Fruit fly (Drosophila melanogaster) whole organism: Measurements from ENCODE around the gene obst-A.
"Not testable (repeated sequence)": the region's sequence is repeated elsewhere in the genome, so short reads cannot be mapped to it uniquely, and the experiment has no call there.

Experiments
- CG8478 ChIP-seq: fragments of >200 bp; optimal IDR thresholded peaks from 2 replicates; lab custom pipeline; 2018; ENCODE audit warnings: inconsistent platforms
- Dll ChIP-seq: fragments of >200 bp; optimal IDR thresholded peaks from 2 replicates; lab custom pipeline; 2017
- EcR ChIP-seq, 2 experiments: fragments of >200 bp; optimal IDR thresholded peaks; 2 replicates each; lab custom pipeline; 2017; ENCODE audit warnings: missing biosample characterization in 2 of 2, missing genetic modification characterization in 2 of 2, missing genetic modification reagents in 2 of 2
- pan ChIP-seq: fragments of >200 bp; optimal IDR thresholded peaks from 2 replicates; lab custom pipeline; 2017
- psq ChIP-seq: fragments of >200 bp; optimal IDR thresholded peaks from 2 replicates; lab custom pipeline; 2017
- usp ChIP-seq: fragments of >200 bp; optimal IDR thresholded peaks from 2 replicates; lab custom pipeline; 2017; ENCODE audit warnings: missing biosample characterization, missing genetic modification characterization, mixed read lengths

The obst-A gene

DNA sequence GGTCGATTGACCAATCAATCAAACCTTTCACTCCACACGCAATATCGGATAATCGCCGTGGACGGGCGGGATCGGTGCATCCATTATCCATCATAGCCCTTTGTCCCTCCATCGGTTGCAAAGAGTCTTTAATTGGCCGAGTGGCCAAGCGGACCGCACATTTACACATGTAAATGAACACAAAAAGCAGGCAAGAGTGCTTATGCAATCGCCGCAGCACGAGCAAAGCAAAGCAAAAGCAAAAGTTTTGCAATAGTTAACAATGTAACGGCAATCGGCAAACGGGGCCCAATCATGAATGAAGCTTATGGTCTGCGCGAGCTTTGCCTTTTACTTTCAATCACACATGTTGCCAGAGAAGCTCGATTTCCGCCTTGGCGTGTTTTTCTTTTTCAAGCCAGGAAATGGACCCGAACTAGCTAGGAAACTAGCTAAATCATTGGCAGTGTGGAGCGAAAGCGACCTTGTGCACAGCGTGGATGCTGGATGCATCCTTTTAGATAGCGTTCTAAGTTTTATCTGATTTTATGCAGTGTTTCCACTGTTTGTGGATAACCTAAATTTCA is 3.7 kb downstream of the obst-A start:
- TF ChIP-seq psq (no peak), CG8478 (no peak), Dll (lab: Kevin White, UChicago) (no peak), EcR (GFP tag; optimal IDR thresholded peaks at IDR 0.05; lab: Kevin White, UChicago) (no peak), usp (GFP tag; lab: Kevin White, UChicago) (no peak), pan (no peak)

DNA sequence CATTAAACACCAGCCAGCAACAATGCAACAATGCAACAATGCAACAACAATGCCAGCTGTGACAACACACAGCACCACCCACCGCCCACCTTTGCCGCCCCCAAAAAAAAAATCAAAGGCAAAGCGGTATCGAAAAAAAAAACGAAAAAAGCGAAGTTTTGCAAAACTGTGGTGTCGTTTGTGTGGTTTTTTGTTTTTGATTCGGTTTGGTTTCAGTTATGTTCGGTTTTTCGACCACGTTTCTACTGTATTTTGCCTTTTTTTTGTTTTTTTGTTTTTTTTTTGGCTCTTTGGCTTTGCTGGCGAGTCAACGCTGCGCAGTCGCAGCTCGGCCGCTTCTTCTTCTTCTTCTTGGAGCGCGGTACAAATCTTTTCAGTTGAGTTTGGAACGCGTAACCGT is 4.6 kb downstream of the obst-A start, which contains the start of gene Peritrophin-A:
Gene Peritrophin-A (plus strand): TSS at position 370 of the 400 bp plus-strand sequence.
- no peak for TF ChIP-seq Dll (lab: Kevin White, UChicago)
- TF ChIP-seq psq, result no peak
- no peak for TF ChIP-seq pan
- TF ChIP-seq usp (GFP tag; lab: Kevin White, UChicago), result no peak
- TF ChIP-seq CG8478, result no peak
- TF ChIP-seq EcR (GFP tag; optimal IDR thresholded peaks at IDR 0.05; lab: Kevin White, UChicago), result no peak

DNA sequence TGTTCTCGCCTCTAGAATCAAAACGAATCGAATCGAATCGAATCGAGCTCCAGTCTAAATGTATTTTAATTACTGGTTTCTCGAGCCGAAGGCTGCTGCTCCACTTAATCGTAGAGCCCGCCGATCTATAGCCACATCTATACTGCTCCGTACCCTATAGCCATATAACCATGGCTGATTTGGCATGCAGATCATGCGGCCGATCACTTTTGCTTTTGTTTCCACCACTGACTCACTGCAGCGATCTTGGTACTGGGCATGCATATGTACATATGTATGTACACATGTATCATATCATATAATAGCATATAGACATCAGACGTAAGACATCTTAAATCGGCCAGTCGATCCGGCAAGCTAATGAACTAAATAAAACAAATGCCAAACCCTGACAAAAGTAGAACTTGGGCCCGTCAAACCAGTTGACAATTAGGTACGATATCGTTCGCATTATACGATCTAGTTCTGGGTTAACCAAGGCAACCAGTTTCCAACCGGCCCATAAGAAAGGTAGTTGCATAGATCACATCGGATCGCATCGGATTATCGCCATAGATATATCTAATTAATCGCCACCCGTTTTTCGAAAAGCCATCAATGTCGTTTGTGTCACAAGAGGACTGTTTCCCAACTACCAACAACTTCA is 5.7 kb downstream of the obst-A start:
- TF ChIP-seq Dll (lab: Kevin White, UChicago) (no peak), usp (GFP tag; lab: Kevin White, UChicago) (no peak)

DNA sequence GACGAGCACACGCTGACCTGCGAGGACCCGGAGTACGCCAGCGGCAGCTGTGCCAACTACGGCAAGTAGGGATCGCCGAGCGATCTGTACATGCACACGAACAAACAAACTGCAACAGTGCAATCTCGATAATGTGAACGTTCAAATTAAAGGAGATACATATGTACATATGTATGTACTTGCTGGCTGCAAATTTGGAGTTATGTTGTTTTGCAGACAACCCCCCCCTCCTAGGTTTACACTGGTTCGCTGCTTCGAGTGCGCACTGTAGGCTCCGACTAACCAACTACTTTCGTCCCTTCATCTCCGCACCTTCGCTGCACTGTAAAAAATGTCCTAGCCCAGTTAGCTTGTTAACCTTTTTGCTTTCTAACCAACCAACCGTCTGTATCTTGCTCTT is 8.1 kb downstream of the obst-A start:
- no peak for TF ChIP-seq EcR (GFP tag; optimal IDR thresholded peaks at IDR 0.05; lab: Kevin White, UChicago)
- TF ChIP-seq Dll (lab: Kevin White, UChicago), result no peak
- TF ChIP-seq psq, result no peak
- TF ChIP-seq usp (GFP tag; lab: Kevin White, UChicago), result no peak
- no peak for TF ChIP-seq CG8478

dm6 chrX:20251069-20251468 is 11.4 kb downstream of the obst-A start, which contains the start of the genes CG17068 and Rab10:
CG17068 (minus strand) TSS chrX:20251093.
Rab10 (plus strand) TSS chrX:20251338.
- TF ChIP-seq psq (no peak), Dll (lab: Kevin White, UChicago) (no peak), pan (no peak), CG8478 (no peak), EcR (GFP tag; optimal IDR thresholded peaks at IDR 0.05; lab: Kevin White, UChicago) (no peak), usp (GFP tag; lab: Kevin White, UChicago) (no peak)

- no peak for TF ChIP-seq psq
- TF ChIP-seq Dll (lab: Kevin White, UChicago), result no peak
- TF ChIP-seq EcR (GFP tag; optimal IDR thresholded peaks at IDR 0.05; lab: Kevin White, UChicago), result no peak
- no peak for TF ChIP-seq pan
- no peak for TF ChIP-seq CG8478
- TF ChIP-seq usp (GFP tag; lab: Kevin White, UChicago), result no peak
Observed at dm6 chrX:20251586-20252160, 12.0 kb downstream of the obst-A start.

- TF ChIP-seq Dll (lab: Kevin White, UChicago) (no peak), CG8478 (no peak), usp (GFP tag; lab: Kevin White, UChicago) (no peak), EcR (GFP tag; optimal IDR thresholded peaks at IDR 0.05; lab: Kevin White, UChicago) (no peak), pan (no peak), psq (no peak)
Observed at dm6 chrX:20255977-20256376, 16.3 kb downstream of the obst-A start.

DNA sequence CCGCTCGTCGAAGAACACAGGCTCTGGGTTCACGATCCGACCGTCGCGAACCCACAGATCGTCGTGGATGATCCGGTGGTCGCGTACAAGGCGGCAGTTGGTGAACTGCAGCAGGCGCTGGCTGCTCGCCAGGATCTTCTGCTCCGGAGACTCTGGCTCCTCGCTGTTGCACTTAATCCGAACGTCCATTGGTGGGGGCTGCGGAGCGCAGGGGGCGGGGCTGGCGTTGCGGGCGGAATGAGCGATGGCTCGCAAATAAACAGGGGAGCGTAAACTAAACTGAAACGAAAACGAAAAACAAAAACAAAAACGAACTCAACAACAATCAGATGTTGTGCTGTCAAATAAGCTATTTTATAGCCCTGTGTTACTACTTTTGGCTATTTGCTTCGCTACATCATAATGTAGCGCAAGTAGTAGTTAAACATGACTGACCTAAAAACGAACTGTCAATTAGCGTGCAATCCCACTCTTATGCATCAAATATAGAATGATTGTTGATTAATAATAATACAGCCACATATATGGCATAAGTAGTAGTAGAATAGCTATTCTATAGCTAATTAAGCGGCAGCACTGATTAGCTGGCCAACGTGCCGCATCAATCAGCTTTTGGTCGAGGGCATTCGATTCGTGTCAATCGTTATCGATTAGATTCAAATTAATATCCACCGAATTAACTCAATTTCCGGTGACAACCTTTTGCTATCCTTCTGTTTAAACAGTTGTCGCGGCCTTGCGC is 17.4 kb downstream of the obst-A start, which contains the start of gene CG17065:
Gene CG17065 (minus strand): TSS at position 351 of the 742 bp plus-strand sequence.
- TF ChIP-seq Dll (lab: Kevin White, UChicago) (no peak), CG8478 (no peak), usp (GFP tag; lab: Kevin White, UChicago) (no peak), psq (no peak), EcR (GFP tag; optimal IDR thresholded peaks at IDR 0.05; lab: Kevin White, UChicago) (no peak), pan (no peak)

DNA sequence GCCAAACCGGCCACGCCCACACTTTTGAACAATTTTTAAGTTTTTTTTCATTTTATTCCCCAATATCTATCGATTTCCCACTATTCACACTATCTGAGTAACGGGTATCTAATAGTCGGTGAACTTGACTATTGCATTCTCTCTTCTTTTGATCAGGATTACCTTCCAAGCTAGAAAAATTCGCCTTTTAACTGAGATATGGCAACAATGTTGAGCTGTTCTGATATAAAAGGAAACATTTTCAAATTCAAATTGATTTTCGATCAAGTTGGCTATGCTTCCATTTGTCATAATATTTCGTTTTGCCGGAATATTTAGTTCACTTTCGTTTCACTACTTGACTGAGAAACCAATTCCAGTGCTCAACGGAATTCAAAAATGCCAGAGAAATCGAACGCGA is 19.3 kb downstream of the obst-A start, which contains the start of gene CG42577:
Gene CG42577 (plus strand): TSS at position 301 of the 400 bp plus-strand sequence.
- TF ChIP-seq psq; Dll (lab: Kevin White, UChicago); pan: not testable (repeated sequence)

dm6 chrX:20269669-20270068 is 30.0 kb downstream of the obst-A start, which contains the start of gene Inx6:
Inx6 (minus strand) TSS chrX:20269769.
- TF ChIP-seq pan, result no peak
- no peak for TF ChIP-seq CG8478
- TF ChIP-seq usp (GFP tag; lab: Kevin White, UChicago), result no peak
- no peak for TF ChIP-seq EcR (GFP tag; optimal IDR thresholded peaks at IDR 0.05; lab: Kevin White, UChicago)
- no peak for TF ChIP-seq psq
- no peak for TF ChIP-seq Dll (lab: Kevin White, UChicago)
